Fruit fly (Drosophila melanogaster) whole organism, embryonic: ENCODE data around the gene CG43658.
A peak's percentile ranks its signal among the peaks of the same experiment; 100 is the strongest.

Experiments used
- Adf1 ChIP-seq: fragments of 200-800 bp; sonication (Bioruptor generic); IDR thresholded peaks from 2 replicates; pipeline ENCODE4 v1.3.6; 2022; ENCODE audit warnings: missing biosample characterization, missing genetic modification characterization
- Atf3 ChIP-seq: fragments of 200-800 bp; sonication (Bioruptor generic); optimal IDR thresholded peaks from 3 replicates; lab custom pipeline; 2016; ENCODE audit warnings: missing biosample characterization, missing genetic modification characterization
- CG10274 ChIP-seq: fragments of 200-800 bp; sonication (Bioruptor generic); optimal IDR thresholded peaks from 3 replicates; lab custom pipeline; 2017; ENCODE audit warnings: missing biosample characterization, mild to moderate bottlenecking, missing genetic modification characterization
- CG10979 ChIP-seq: fragments of 200-800 bp; sonication (Bioruptor generic); optimal IDR thresholded peaks from 2 replicates; lab custom pipeline; 2018; ENCODE audit warnings: missing biosample characterization, mild to moderate bottlenecking, missing genetic modification characterization, moderate library complexity
- CG11085 ChIP-seq: fragments of 200-800 bp; sonication (Bioruptor generic); IDR thresholded peaks from 2 replicates; pipeline ENCODE4 v1.3.6; 2022; ENCODE audit warnings: missing biosample characterization, missing genetic modification characterization
- CG12391 ChIP-seq: fragments of 200-800 bp; sonication (Bioruptor generic); optimal IDR thresholded peaks from 3 replicates; lab custom pipeline; 2018; ENCODE audit warnings: missing biosample characterization, mild to moderate bottlenecking, missing genetic modification characterization, moderate library complexity
- CG13775 ChIP-seq: fragments of 200-800 bp; sonication (Bioruptor generic); optimal IDR thresholded peaks from 3 replicates; lab custom pipeline; 2017; ENCODE audit warnings: missing biosample characterization, mild to moderate bottlenecking, missing genetic modification characterization
- CG14667 ChIP-seq: fragments of 200-800 bp; sonication (Bioruptor generic); IDR thresholded peaks from 2 replicates; pipeline ENCODE4 v1.3.6; 2022; ENCODE audit warnings: missing biosample characterization, missing genetic modification characterization
- CG15269 ChIP-seq: fragments of 200-800 bp; sonication (Bioruptor generic); optimal IDR thresholded peaks from 2 replicates; lab custom pipeline; 2018; ENCODE audit warnings: missing biosample characterization, mild to moderate bottlenecking, missing genetic modification characterization, moderate library complexity
- CG1647 ChIP-seq: fragments of 200-800 bp; sonication (Bioruptor generic); optimal IDR thresholded peaks from 3 replicates; lab custom pipeline; 2016; ENCODE audit warnings: missing biosample characterization, missing genetic modification characterization
- CG17568 ChIP-seq: fragments of 200-800 bp; sonication (Bioruptor generic); optimal IDR thresholded peaks from 2 replicates; lab custom pipeline; 2018; ENCODE audit warnings: missing biosample characterization, mild to moderate bottlenecking, missing genetic modification characterization, moderate library complexity
- CG30020 ChIP-seq: fragments of 200-800 bp; optimal IDR thresholded peaks from 2 replicates; lab custom pipeline; 2019; ENCODE audit warnings: missing biosample characterization, mild to moderate bottlenecking, missing genetic modification characterization, moderate library complexity
- CG31224 ChIP-seq: fragments of 200-800 bp; sonication (Bioruptor generic); IDR thresholded peaks from 2 replicates; pipeline ENCODE4 v1.3.6; 2022; ENCODE audit warnings: missing biosample characterization, missing genetic modification characterization
- CG33213 ChIP-seq: fragments of 200-800 bp; sonication (Bioruptor generic); optimal IDR thresholded peaks from 3 replicates; lab custom pipeline; 2016; ENCODE audit warnings: missing biosample characterization, missing genetic modification characterization
- CG3838 ChIP-seq: fragments of 200-800 bp; sonication (Bioruptor generic); optimal IDR thresholded peaks from 3 replicates; lab custom pipeline; 2016; ENCODE audit warnings: missing biosample characterization, missing genetic modification characterization
- CG4820 ChIP-seq: fragments of 200-800 bp; sonication (Bioruptor generic); optimal IDR thresholded peaks from 3 replicates; lab custom pipeline; 2016; ENCODE audit warnings: missing biosample characterization, missing genetic modification characterization
- CG4854 ChIP-seq: fragments of 200-800 bp; sonication (Bioruptor generic); optimal IDR thresholded peaks from 2 replicates; lab custom pipeline; 2016; ENCODE audit warnings: missing biosample characterization, missing genetic modification characterization, inconsistent platforms
- CG6813 ChIP-seq: fragments of 200-800 bp; sonication (Bioruptor generic); optimal IDR thresholded peaks from 2 replicates; lab custom pipeline; 2017; ENCODE audit warnings: missing biosample characterization, missing genetic modification characterization, mild to moderate bottlenecking, moderate library complexity, missing genetic modification reagents
- CG9215 ChIP-seq: fragments of 200-800 bp; sonication (Bioruptor generic); IDR thresholded peaks from 2 replicates; pipeline ENCODE4 v1.3.6; 2022; ENCODE audit warnings: missing biosample characterization, missing genetic modification characterization
- CrebB ChIP-seq: fragments of 200-800 bp; sonication (Bioruptor generic); optimal IDR thresholded peaks from 3 replicates; lab custom pipeline; 2018; ENCODE audit warnings: missing biosample characterization, mild to moderate bottlenecking, missing genetic modification characterization
- Doc3 ChIP-seq: fragments of 200-800 bp; sonication (Bioruptor generic); IDR thresholded peaks from 3 replicates; pipeline ENCODE4 v1.3.6; 2022; ENCODE audit warnings: missing biosample characterization, missing genetic modification characterization; ENCODE audit not compliant: partially characterized antibody
- Drgx ChIP-seq: fragments of 200-800 bp; sonication (Bioruptor generic); IDR thresholded peaks from 2 replicates; pipeline ENCODE4 v1.3.6; 2022; ENCODE audit warnings: missing biosample characterization, missing genetic modification characterization
- Ets65A ChIP-seq: fragments of 200-800 bp; sonication (Bioruptor generic); peaks from one replicate; lab custom pipeline; 2016; ENCODE audit warnings: missing biosample characterization, missing genetic modification characterization
- Fer3 ChIP-seq: fragments of 200-800 bp; sonication (Bioruptor generic); optimal IDR thresholded peaks from 2 replicates; lab custom pipeline; 2018; ENCODE audit warnings: missing biosample characterization, mild to moderate bottlenecking, missing genetic modification characterization, moderate library complexity
- HLH54F ChIP-seq: fragments of 200-800 bp; sonication (Bioruptor generic); optimal IDR thresholded peaks from 3 replicates; lab custom pipeline; 2016; ENCODE audit warnings: missing biosample characterization, missing genetic modification characterization
- HmgD ChIP-seq: fragments of 200-800 bp; sonication (Bioruptor generic); optimal IDR thresholded peaks from 3 replicates; lab custom pipeline; 2016; ENCODE audit warnings: missing biosample characterization, missing genetic modification characterization
- Hsf ChIP-seq: fragments of 200-800 bp; sonication (Bioruptor generic); optimal IDR thresholded peaks from 3 replicates; lab custom pipeline; 2016; ENCODE audit warnings: missing biosample characterization, missing genetic modification characterization
- Kr ChIP-seq: fragments of 200-800 bp; sonication (Bioruptor generic); optimal IDR thresholded peaks from 2 replicates; lab custom pipeline; 2017; ENCODE audit warnings: missing biosample characterization, mild to moderate bottlenecking, missing genetic modification characterization
- Mrtf ChIP-seq: fragments of 200-800 bp; sonication (Bioruptor generic); IDR thresholded peaks from 3 replicates; pipeline ENCODE4 v1.3.6; 2022; ENCODE audit warnings: missing biosample characterization, missing genetic modification characterization
- PHDP ChIP-seq: fragments of 200-800 bp; sonication (Bioruptor generic); optimal IDR thresholded peaks from 3 replicates; lab custom pipeline; 2018; ENCODE audit warnings: missing biosample characterization, mild to moderate bottlenecking, missing genetic modification characterization, moderate library complexity
- Ravus ChIP-seq: fragments of 200-800 bp; sonication (Bioruptor generic); IDR thresholded peaks from 2 replicates; pipeline ENCODE4 v1.3.6; 2022; ENCODE audit warnings: missing biosample characterization, missing genetic modification characterization
- Rx ChIP-seq: fragments of 200-800 bp; sonication (Bioruptor generic); IDR thresholded peaks from 2 replicates; pipeline ENCODE4 v1.3.6; 2022; ENCODE audit warnings: missing biosample characterization, missing genetic modification characterization
- Sin3A ChIP-seq: fragments of >200 bp; optimal IDR thresholded peaks from 2 replicates; lab custom pipeline; 2018
- Sox100B ChIP-seq: fragments of 200-800 bp; sonication (Bioruptor generic); optimal IDR thresholded peaks from 3 replicates; lab custom pipeline; 2018; ENCODE audit warnings: missing biosample characterization, mild to moderate bottlenecking, missing genetic modification characterization
- YL-1 ChIP-seq: fragments of 200-800 bp; sonication (Bioruptor generic); optimal IDR thresholded peaks from 3 replicates; lab custom pipeline; 2017; ENCODE audit warnings: missing biosample characterization, mild to moderate bottlenecking, missing genetic modification characterization
- chif ChIP-seq, 2 experiments: fragments of 200-800 bp; sonication (Bioruptor generic); optimal IDR thresholded peaks; 3 replicates each; lab custom pipeline; 2016; ENCODE audit warnings: missing biosample characterization in 2 of 2, missing genetic modification characterization in 2 of 2
- ci ChIP-seq: fragments of 200-800 bp; sonication (Bioruptor generic); IDR thresholded peaks from 3 replicates; pipeline ENCODE4 v1.3.6; 2022; ENCODE audit warnings: missing biosample characterization, missing genetic modification characterization
- crol ChIP-seq: fragments of 200-800 bp; sonication (Bioruptor generic); IDR thresholded peaks from 2 replicates; pipeline ENCODE4 v1.3.6; 2022; ENCODE audit warnings: missing biosample characterization, missing genetic modification characterization
- crp ChIP-seq, 2 experiments: fragments of 200-800 bp; sonication (Bioruptor generic); optimal IDR thresholded peaks; 2 replicates in 1 of 2; 3 replicates in 1 of 2; lab custom pipeline; 2017; ENCODE audit warnings: missing biosample characterization in 2 of 2, missing genetic modification characterization in 2 of 2, mild to moderate bottlenecking in 1 of 2, moderate library complexity in 1 of 2
- da ChIP-seq: fragments of 200-800 bp; sonication (Bioruptor generic); optimal IDR thresholded peaks from 2 replicates; lab custom pipeline; 2016; ENCODE audit warnings: missing biosample characterization, missing genetic modification characterization
- fd102C ChIP-seq: fragments of 200-800 bp; sonication (Bioruptor generic); optimal IDR thresholded peaks from 2 replicates; lab custom pipeline; 2018; ENCODE audit warnings: missing biosample characterization, mild to moderate bottlenecking, missing genetic modification characterization, moderate library complexity
- gfzf ChIP-seq: fragments of 200-800 bp; sonication (Bioruptor generic); optimal IDR thresholded peaks from 2 replicates; lab custom pipeline; 2016; ENCODE audit warnings: missing biosample characterization, mild to moderate bottlenecking, missing genetic modification characterization, moderate library complexity
- grn ChIP-seq: fragments of 200-800 bp; sonication (Bioruptor generic); optimal IDR thresholded peaks from 3 replicates; lab custom pipeline; 2017; ENCODE audit warnings: missing biosample characterization, missing genetic modification characterization
- gro ChIP-seq: fragments of 200-800 bp; sonication (Bioruptor generic); optimal IDR thresholded peaks from 2 replicates; lab custom pipeline; 2016; ENCODE audit warnings: missing biosample characterization, missing genetic modification characterization
- mld ChIP-seq: fragments of 200-800 bp; sonication (Bioruptor generic); IDR thresholded peaks from 3 replicates; pipeline ENCODE4 v1.3.6; 2022; ENCODE audit warnings: missing biosample characterization, missing genetic modification characterization; ENCODE audit not compliant: partially characterized antibody
- oc ChIP-seq: fragments of 200-800 bp; sonication (Bioruptor generic); optimal IDR thresholded peaks from 2 replicates; lab custom pipeline; 2018; ENCODE audit warnings: missing biosample characterization, mild to moderate bottlenecking, missing genetic modification characterization, moderate library complexity
- pb ChIP-seq: fragments of 200-800 bp; sonication (Bioruptor generic); optimal IDR thresholded peaks from 3 replicates; lab custom pipeline; 2016; ENCODE audit warnings: missing biosample characterization, missing genetic modification characterization
- salm ChIP-seq: fragments of 200-800 bp; sonication (Bioruptor generic); optimal IDR thresholded peaks from 2 replicates; lab custom pipeline; 2018; ENCODE audit warnings: missing biosample characterization, mild to moderate bottlenecking, missing genetic modification characterization
- sim ChIP-seq: fragments of 200-800 bp; sonication (Bioruptor generic); IDR thresholded peaks from 2 replicates; pipeline ENCODE4 v1.3.6; 2022; ENCODE audit warnings: missing biosample characterization, missing genetic modification characterization
- so ChIP-seq: fragments of 200-800 bp; sonication (Bioruptor generic); IDR thresholded peaks from 3 replicates; pipeline ENCODE4 v1.3.6; 2022; ENCODE audit warnings: missing biosample characterization, missing genetic modification characterization
- tna ChIP-seq: fragments of 200-800 bp; sonication (Bioruptor generic); IDR thresholded peaks from 2 replicates; pipeline ENCODE4 v1.3.6; 2022; ENCODE audit warnings: missing biosample characterization, missing genetic modification characterization; ENCODE audit not compliant: partially characterized antibody
- vnd ChIP-seq: fragments of 200-800 bp; sonication (Bioruptor generic); IDR thresholded peaks from 3 replicates; pipeline ENCODE4 v1.3.6; 2022; ENCODE audit warnings: missing biosample characterization, missing genetic modification characterization; ENCODE audit not compliant: partially characterized antibody

Gene CG43658

DNA sequence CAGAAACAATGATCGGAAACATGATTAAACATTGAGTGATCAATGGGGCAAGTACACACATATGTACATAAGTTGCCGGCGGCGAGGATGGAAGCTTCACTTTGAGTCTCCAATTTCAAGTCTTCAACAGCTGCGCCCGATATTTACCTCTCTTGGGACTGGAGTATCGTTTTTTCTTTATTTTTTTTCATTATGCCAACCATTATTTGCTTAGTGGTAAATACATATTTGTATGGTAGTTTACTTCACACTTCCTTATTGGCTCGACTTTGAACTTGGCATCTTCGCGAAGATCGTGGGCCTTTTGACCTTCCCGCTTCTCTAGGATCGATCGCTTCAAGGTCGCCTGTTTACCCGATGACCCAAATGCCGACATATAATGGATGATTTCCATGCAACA, 21.7 kb upstream of the CG43658 start (continued):
- TF ChIP-seq salm (tag; lab: Kevin White, UChicago) (no peak), CG30020 (no peak), CG11085 (GFP tag; lab: Robert Waterston, UW) (no peak), oc (tag; lab: Kevin White, UChicago) (no peak), crp (GFP tag; optimal IDR thresholded peaks at IDR 0.05; lab: Kevin White, UChicago) (no peak), da (GFP tag; lab: Kevin White, UChicago) (no peak), Mrtf (no peak), chif (GFP tag; optimal IDR thresholded peaks at IDR 0.05; lab: Kevin White, UChicago) (peak in 1 of 2 experiments; percentile 33), Rx (GFP tag; lab: Robert Waterston, UW) (no peak), CG4820 (GFP tag; lab: Kevin White, UChicago) (peak; percentile 3), grn (GFP tag; lab: Kevin White, UChicago) (no peak), HmgD (GFP tag; lab: Kevin White, UChicago) (no peak), CG31224 (GFP tag; lab: Robert Waterston, UW) (no peak), tna (GFP tag; lab: Robert Waterston, UW) (no peak), CG17568 (GFP tag; lab: Kevin White, UChicago) (peak; percentile 48), CG4854 (peak; percentile 35), mld (GFP tag; lab: Robert Waterston, UW) (no peak), CG33213 (GFP tag; lab: Kevin White, UChicago) (peak; percentile 46), Doc3 (GFP tag; lab: Robert Waterston, UW) (no peak), CG13775 (GFP tag; lab: Kevin White, UChicago) (no peak), CG14667 (GFP tag; lab: Robert Waterston, UW) (no peak), Ravus (GFP tag; lab: Robert Waterston, UW) (no peak), Hsf (GFP tag; lab: Kevin White, UChicago) (no peak), CrebB (tag; lab: Kevin White, UChicago) (no peak), so (GFP tag; lab: Robert Waterston, UW) (peak; percentile 40; the same call in 1 of the 3 replicates), gro (GFP tag; lab: Kevin White, UChicago) (no peak), CG10274 (GFP tag; lab: Kevin White, UChicago) (no peak), Adf1 (GFP tag; lab: Robert Waterston, UW) (no peak), Fer3 (tag; lab: Kevin White, UChicago) (peak; percentile 40), CG15269 (tag; lab: Kevin White, UChicago) (peak; percentile 48), Sin3A (lab: Kevin White, UChicago) (no peak), HLH54F (GFP tag; lab: Kevin White, UChicago) (no peak), Kr (no peak), crol (GFP tag; lab: Robert Waterston, UW) (no peak), CG10979 (tag; lab: Kevin White, UChicago) (no peak), CG1647 (peak; percentile 25), CG3838 (GFP tag; lab: Kevin White, UChicago) (no peak), pb (no peak), Drgx (no peak), CG9215 (GFP tag; lab: Robert Waterston, UW) (no peak), gfzf (GFP tag; lab: Kevin White, UChicago) (no peak), ci (GFP tag; lab: Robert Waterston, UW) (peak; percentile 59; the same call in 1 of the 3 replicates), PHDP (tag; lab: Kevin White, UChicago) (peak; percentile 41), fd102C (GFP tag; lab: Kevin White, UChicago) (no peak), YL-1 (GFP tag; lab: Kevin White, UChicago) (no peak), Sox100B (peak; percentile 38), vnd (GFP tag; lab: Robert Waterston, UW) (no peak), CG12391 (no peak), sim (GFP tag; lab: Robert Waterston, UW) (no peak), Ets65A (GFP tag; lab: Kevin White, UChicago) (no peak), Atf3 (no peak), CG6813 (GFP tag; lab: Kevin White, UChicago) (peak; percentile 50)
